Fruit fly (Drosophila melanogaster): ENCODE results near the gene CG11029.
A peak's percentile ranks its signal among the peaks of the same experiment; 100 is the strongest.

CG11029 gene

dm6 chr2L:5730432-5730831 is 15.5 kb upstream of the CG11029 start (continued):
- no peak for TF ChIP-seq Lpt (GFP tag; optimal IDR thresholded peaks at IDR 0.05)
- TF ChIP-seq fkh (GFP tag; optimal IDR thresholded peaks at IDR 0.05), result no peak
- peak; percentile 19 for TF ChIP-seq CG3919 (GFP tag; optimal IDR thresholded peaks at IDR 0.05)
- no peak for TF ChIP-seq Sox102F (GFP tag; optimal IDR thresholded peaks at IDR 0.05)
- no peak for TF ChIP-seq CG6808 (GFP tag; optimal IDR thresholded peaks at IDR 0.05)
- TF ChIP-seq CG10669 (GFP tag; optimal IDR thresholded peaks at IDR 0.05), result no peak
- TF ChIP-seq CG6163 (GFP tag; IDR thresholded peaks at IDR 0.05), result no peak
- TF ChIP-seq Hr38 (GFP tag; optimal IDR thresholded peaks at IDR 0.05), result no peak
- TF ChIP-seq CG6792 (GFP tag; optimal IDR thresholded peaks at IDR 0.05), result no peak
- TF ChIP-seq lz (GFP tag; optimal IDR thresholded peaks at IDR 0.05), result no peak
- no peak for TF ChIP-seq dac (GFP tag; optimal IDR thresholded peaks at IDR 0.05)
- peak; percentile 30 for TF ChIP-seq achi (GFP tag; optimal IDR thresholded peaks at IDR 0.05)
- peak; percentile 64 for TF ChIP-seq Eip78C (GFP tag)
- TF ChIP-seq pdm3 (GFP tag; optimal IDR thresholded peaks at IDR 0.05), result peak; percentile 7
- no peak for TF ChIP-seq CG1621 (tag; optimal IDR thresholded peaks at IDR 0.05)
- TF ChIP-seq Hr4 (GFP tag; optimal IDR thresholded peaks at IDR 0.05), result peak; percentile 41
- TF ChIP-seq acj6 (GFP tag; optimal IDR thresholded peaks at IDR 0.05), result peak; percentile 40
- TF ChIP-seq Eip75B (GFP tag; optimal IDR thresholded peaks at IDR 0.05), result no peak
- no peak for TF ChIP-seq CG9139 (GFP tag; optimal IDR thresholded peaks at IDR 0.05)
- TF ChIP-seq CG16779 (tag; optimal IDR thresholded peaks at IDR 0.05), result no peak

DNA sequence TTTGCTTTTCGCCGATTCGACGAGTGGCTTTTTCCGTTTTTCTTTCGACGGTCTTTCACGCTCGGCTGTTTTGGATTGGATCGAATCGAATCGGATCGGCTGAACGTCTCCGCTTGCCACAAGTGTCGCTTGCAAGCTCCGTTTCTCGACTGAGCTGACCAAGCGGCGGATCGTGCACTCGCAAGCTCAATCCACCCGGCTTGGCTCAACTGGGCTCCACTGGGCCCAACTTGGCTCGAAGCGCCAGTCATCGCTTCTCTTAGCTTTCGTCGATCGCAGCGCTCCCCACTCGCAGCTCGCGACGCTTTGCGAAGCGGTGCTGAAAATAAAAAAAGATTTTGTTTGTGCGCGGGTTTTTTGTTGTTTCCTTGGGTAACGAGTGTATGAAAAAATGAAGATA is 5.2 kb upstream of the CG11029 start:
- peak; percentile 42 for TF ChIP-seq Eip78C (GFP tag)
- no peak for TF ChIP-seq Gug (GFP tag; IDR thresholded peaks at IDR 0.05)
- peak; percentile 25 for TF ChIP-seq CG9139 (GFP tag; optimal IDR thresholded peaks at IDR 0.05)
- TF ChIP-seq CG11902 (GFP tag; optimal IDR thresholded peaks at IDR 0.05), result no peak
- TF ChIP-seq topi (GFP tag; optimal IDR thresholded peaks at IDR 0.05), result no peak
- peak; percentile 38; the same call in 2 of the 3 replicates for TF ChIP-seq CG8119 (GFP tag; IDR thresholded peaks at IDR 0.05)
- peak; percentile 6 for TF ChIP-seq CG6854 (GFP tag; optimal IDR thresholded peaks at IDR 0.05)
- peak in 1 of 2 experiments; percentile 7 for TF ChIP-seq ss (GFP tag; optimal IDR thresholded peaks at IDR 0.05)
- peak; percentile 49; the same call in 1 of the 2 replicates for TF ChIP-seq CG15336 (GFP tag; IDR thresholded peaks at IDR 0.05)
- TF ChIP-seq CG3919 (GFP tag; optimal IDR thresholded peaks at IDR 0.05), result peak; percentile 19
- peak; percentile 38; the same call in 1 of the 3 replicates for TF ChIP-seq CG6163 (GFP tag; IDR thresholded peaks at IDR 0.05)
- no peak for TF ChIP-seq Lpt (GFP tag; optimal IDR thresholded peaks at IDR 0.05)
- no peak for TF ChIP-seq Hr39 (GFP tag; optimal IDR thresholded peaks at IDR 0.05)
- peak; percentile 12 for TF ChIP-seq dsx (GFP tag; optimal IDR thresholded peaks at IDR 0.05; ENCODE audit: poor library complexity, severe bottlenecking)

- TF ChIP-seq CG34406 (GFP tag; optimal IDR thresholded peaks at IDR 0.05) (no peak), lz (GFP tag; optimal IDR thresholded peaks at IDR 0.05) (no peak), Eip93F (GFP tag; optimal IDR thresholded peaks at IDR 0.05) (no peak), CG6854 (GFP tag; optimal IDR thresholded peaks at IDR 0.05) (no peak)
Observed at dm6 chr2L:5741144-5741543, 4.8 kb upstream of the CG11029 start, which contains the start of gene CG11147. TSS of gene CG11147 (minus strand) at chr2L:5741244.

DNA sequence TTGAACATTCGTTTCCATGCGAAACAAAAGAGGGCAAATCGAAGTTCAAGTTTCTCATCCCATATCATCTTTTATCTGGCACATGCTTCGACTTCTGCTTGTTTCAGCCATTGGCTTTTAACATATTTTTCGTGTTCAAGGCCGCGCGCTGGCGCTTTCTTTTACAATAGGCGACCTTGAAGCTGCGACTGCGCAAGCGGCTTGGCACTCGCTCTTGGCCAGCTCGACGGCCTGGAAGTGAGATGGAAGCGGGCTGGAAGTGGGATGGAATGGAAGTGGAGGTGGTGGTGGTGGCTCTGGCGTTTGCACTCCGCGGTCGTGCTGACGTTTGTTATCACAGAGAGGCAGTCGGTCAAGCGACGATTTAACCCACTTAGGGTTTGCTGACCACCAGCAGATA is 3.5 kb upstream of the CG11029 start:
- TF ChIP-seq CG32006 (GFP tag; optimal IDR thresholded peaks at IDR 0.05), result no peak
- no peak for TF ChIP-seq CG8119 (GFP tag; IDR thresholded peaks at IDR 0.05)
- TF ChIP-seq CG31627 (GFP tag; optimal IDR thresholded peaks at IDR 0.05), result no peak
- TF ChIP-seq CG6808 (GFP tag; optimal IDR thresholded peaks at IDR 0.05), result no peak
- no peak for TF ChIP-seq Sox14 (GFP tag; optimal IDR thresholded peaks at IDR 0.05)
- no peak for TF ChIP-seq fd59A (GFP tag; optimal IDR thresholded peaks at IDR 0.05)
- no peak for TF ChIP-seq CG10631 (GFP tag; optimal IDR thresholded peaks at IDR 0.05)
- no peak for TF ChIP-seq Blimp-1 (GFP tag; optimal IDR thresholded peaks at IDR 0.05)
- TF ChIP-seq Eip78C (GFP tag), result no peak
- no peak for TF ChIP-seq acj6 (GFP tag; optimal IDR thresholded peaks at IDR 0.05)
- TF ChIP-seq CG10669 (GFP tag; optimal IDR thresholded peaks at IDR 0.05), result no peak
- no peak for TF ChIP-seq CG34406 (GFP tag; optimal IDR thresholded peaks at IDR 0.05)
- no peak for TF ChIP-seq Ets96B (tag; optimal IDR thresholded peaks at IDR 0.05)
- TF ChIP-seq Sox15 (GFP tag; optimal IDR thresholded peaks at IDR 0.05), result no peak
- TF ChIP-seq CG3919 (GFP tag; optimal IDR thresholded peaks at IDR 0.05), result no peak
- no peak for TF ChIP-seq esn (GFP tag; optimal IDR thresholded peaks at IDR 0.05)
- no peak for TF ChIP-seq CG6854 (GFP tag; optimal IDR thresholded peaks at IDR 0.05)
